Fruit fly (Drosophila melanogaster) S2 (cell line): ENCODE results near the gene Nost.

Source experiments
- CG8478 ChIP-seq: fragments of >200 bp; optimal IDR thresholded peaks from 2 replicates; lab custom pipeline; 2018
- CTCF ChIP-seq, 2 experiments: fragments of >200 bp; optimal IDR thresholded peaks; 2 replicates each; lab custom pipeline; 2018

- TF ChIP-seq CG8478 (lab: Kevin White, UChicago) (no peak), CTCF (optimal IDR thresholded peaks at IDR 0.05; lab: Kevin White, UChicago) (no peak)
Measured at dm6 chrX:9007215-9007614, 22.8 kb upstream of the Nost start.
